Worm (Caenorhabditis elegans): ENCODE data around the gene F40C5.1.

ce11 chrV:3551765-3552164, 20.7 kb upstream of the F40C5.1 start, which contains the start of gene grl-28:
- TF ChIP-seq W03F9.2 (tag; optimal IDR thresholded peaks at IDR 0.05): no peak
- no peak for TF ChIP-seq him-1 (tag; optimal IDR thresholded peaks at IDR 0.05)
- no peak for TF ChIP-seq dao-5 (tag; optimal IDR thresholded peaks at IDR 0.05)
